Fruit fly (Drosophila melanogaster) whole organism, wandering third instar larva: Measurements from ENCODE around the gene Cdc14.

Experiments used
- Abd-B ChIP-seq: fragments of >200 bp; optimal IDR thresholded peaks from 2 replicates; lab custom pipeline; 2017; ENCODE audit warnings: missing biosample characterization, missing genetic modification characterization
- CG32264 ChIP-seq: fragments of 200-800 bp; sonication (Bioruptor generic); optimal IDR thresholded peaks from 2 replicates; lab custom pipeline; 2016; ENCODE audit warnings: missing biosample characterization, missing genetic modification characterization
- CG9705 ChIP-seq: fragments of 200-800 bp; sonication (Bioruptor generic); optimal IDR thresholded peaks from 2 replicates; lab custom pipeline; 2018; ENCODE audit warnings: missing biosample characterization, mild to moderate bottlenecking, missing genetic modification characterization
- CrebA ChIP-seq: fragments of 200-800 bp; sonication (Bioruptor generic); optimal IDR thresholded peaks from 2 replicates; lab custom pipeline; 2016; ENCODE audit warnings: missing biosample characterization, mild to moderate bottlenecking, missing genetic modification characterization, borderline replicate concordance
- Dfd ChIP-seq: fragments of >200 bp; optimal IDR thresholded peaks from 2 replicates; lab custom pipeline; 2017; ENCODE audit warnings: missing biosample characterization, missing genetic modification characterization
- Dif ChIP-seq: fragments of 200-275, 200-300 bp; sonication (Bioruptor generic); optimal IDR thresholded peaks from 2 replicates; lab custom pipeline; 2018; ENCODE audit warnings: missing biosample characterization, missing genetic modification characterization; ENCODE audit not compliant: partially characterized antibody
- GATAd ChIP-seq: sonication (Bioruptor generic); optimal IDR thresholded peaks from 2 replicates; lab custom pipeline; 2016; ENCODE audit warnings: missing biosample characterization, missing genetic modification characterization
- HLH106 ChIP-seq: fragments of 200-800 bp; optimal IDR thresholded peaks from 3 replicates; lab custom pipeline; 2019; ENCODE audit warnings: missing biosample characterization, mild to moderate bottlenecking, missing genetic modification characterization, moderate library complexity
- Hnf4 ChIP-seq: fragments of 200-800 bp; sonication (Bioruptor generic); optimal IDR thresholded peaks from 2 replicates; lab custom pipeline; 2016; ENCODE audit warnings: missing biosample characterization, mild to moderate bottlenecking, missing genetic modification characterization
- Hr78 ChIP-seq: fragments of >200 bp; optimal IDR thresholded peaks from 2 replicates; lab custom pipeline; 2017; ENCODE audit warnings: missing biosample characterization, missing genetic modification characterization
- Hr83 ChIP-seq: fragments of 200-300 bp; sonication (Bioruptor generic); optimal IDR thresholded peaks from 2 replicates; lab custom pipeline; 2016; ENCODE audit warnings: missing biosample characterization, mild to moderate bottlenecking, missing genetic modification characterization, moderate library complexity; ENCODE audit not compliant: poor library complexity, severe bottlenecking
- Jra ChIP-seq: sonication (Bioruptor generic); optimal IDR thresholded peaks from 2 replicates; lab custom pipeline; 2016; ENCODE audit warnings: missing biosample characterization, missing genetic modification characterization
- Mio ChIP-seq: sonication (Bioruptor generic); optimal IDR thresholded peaks from 2 replicates; lab custom pipeline; 2016; ENCODE audit warnings: missing biosample characterization, missing genetic modification characterization
- Myc ChIP-seq: fragments of >200 bp; optimal IDR thresholded peaks from 2 replicates; lab custom pipeline; 2017
- N ChIP-seq: fragments of >200 bp; optimal IDR thresholded peaks from 2 replicates; lab custom pipeline; 2018; ENCODE audit warnings: missing biosample characterization, missing external identifiers, missing genetic modification characterization
- OdsH ChIP-seq: fragments of 200-800 bp; sonication (Bioruptor generic); optimal IDR thresholded peaks from 2 replicates; lab custom pipeline; 2016; ENCODE audit warnings: missing biosample characterization, mild to moderate bottlenecking, missing genetic modification characterization
- Rel ChIP-seq, 2 experiments: fragments of 200-800 bp; sonication (Bioruptor generic) in 1 of 2; optimal IDR thresholded peaks; 2 replicates in 1 of 2; 3 replicates in 1 of 2; lab custom pipeline; 2016 to 2019; ENCODE audit warnings: mild to moderate bottlenecking in 2 of 2, missing biosample characterization in 2 of 2, missing genetic modification characterization in 2 of 2, moderate library complexity in 1 of 2
- Sp1 ChIP-seq: fragments of 200-800 bp; sonication (Bioruptor generic); optimal IDR thresholded peaks from 3 replicates; lab custom pipeline; 2019; ENCODE audit warnings: missing biosample characterization, mild to moderate bottlenecking, missing genetic modification characterization, moderate library complexity
- Vsx2 ChIP-seq: fragments of 200-300, 225-300 bp; sonication (Bioruptor generic); optimal IDR thresholded peaks from 2 replicates; lab custom pipeline; 2018; ENCODE audit warnings: missing biosample characterization, missing genetic modification characterization; ENCODE audit not compliant: partially characterized antibody
- br ChIP-seq: fragments of 200-800 bp; sonication (Bioruptor generic); optimal IDR thresholded peaks from 2 replicates; lab custom pipeline; 2016; ENCODE audit warnings: missing biosample characterization, missing genetic modification characterization
- brk ChIP-seq: fragments of 200-800 bp; sonication (Bioruptor generic); optimal IDR thresholded peaks from 2 replicates; lab custom pipeline; 2016; ENCODE audit warnings: missing biosample characterization, mild to moderate bottlenecking, missing genetic modification characterization
- dl ChIP-seq, 2 experiments: fragments of 175-275, 200-275 bp in 1 of 2; fragments of 200-275 bp in 1 of 2; sonication (Bioruptor generic); optimal IDR thresholded peaks; lab custom pipeline; 2018; ENCODE audit warnings: mild to moderate bottlenecking in 2 of 2, missing biosample characterization in 2 of 2, missing genetic modification characterization in 2 of 2, moderate library complexity in 2 of 2; ENCODE audit not compliant: partially characterized antibody in 2 of 2, insufficient read depth in 1 of 2
- dmrt93B ChIP-seq: fragments of 200-800 bp; sonication (Bioruptor generic); optimal IDR thresholded peaks from 2 replicates; lab custom pipeline; 2018; ENCODE audit warnings: missing biosample characterization, mild to moderate bottlenecking, missing genetic modification characterization
- dsf ChIP-seq: sonication (Bioruptor generic); optimal IDR thresholded peaks from 2 replicates; lab custom pipeline; 2016; ENCODE audit warnings: missing biosample characterization, missing genetic modification characterization, borderline replicate concordance
- ey ChIP-seq: fragments of 200-800 bp; sonication (Bioruptor generic); optimal IDR thresholded peaks from 2 replicates; lab custom pipeline; 2016; ENCODE audit warnings: missing biosample characterization, missing genetic modification characterization
- foxo ChIP-seq, 2 experiments: fragments of 200-800 bp; sonication (Bioruptor generic); optimal IDR thresholded peaks; 2 replicates in 1 of 2; 3 replicates in 1 of 2; lab custom pipeline; 2016 to 2017; ENCODE audit warnings: missing biosample characterization in 2 of 2, missing genetic modification characterization in 2 of 2
- fru ChIP-seq: fragments of 200-800 bp; sonication (Bioruptor generic); optimal IDR thresholded peaks from 3 replicates; lab custom pipeline; 2016; ENCODE audit warnings: missing biosample characterization, mild to moderate bottlenecking, missing genetic modification characterization
- h ChIP-seq: fragments of 200-800 bp; sonication (Bioruptor generic); optimal IDR thresholded peaks from 3 replicates; lab custom pipeline; 2016; ENCODE audit warnings: missing biosample characterization, mild to moderate bottlenecking, missing genetic modification characterization
- jim ChIP-seq: fragments of 175-275, 200-325 bp; sonication (Bioruptor generic); optimal IDR thresholded peaks from 2 replicates; lab custom pipeline; 2016; ENCODE audit warnings: missing biosample characterization, mild to moderate bottlenecking, missing genetic modification characterization
- lola ChIP-seq: fragments of >200 bp; optimal IDR thresholded peaks from 2 replicates; lab custom pipeline; 2017; ENCODE audit warnings: missing biosample characterization, missing genetic modification characterization
- pan ChIP-seq: fragments of >200 bp; optimal IDR thresholded peaks from 2 replicates; lab custom pipeline; 2017
- psq ChIP-seq: fragments of 200-800 bp; sonication (Bioruptor generic); optimal IDR thresholded peaks from 3 replicates; lab custom pipeline; 2017; ENCODE audit warnings: missing biosample characterization, mild to moderate bottlenecking, missing genetic modification characterization, moderate library complexity
- rgr ChIP-seq: fragments of 200-800 bp; sonication (Bioruptor generic); optimal IDR thresholded peaks from 3 replicates; lab custom pipeline; 2016; ENCODE audit warnings: missing biosample characterization, mild to moderate bottlenecking, missing genetic modification characterization
- sage ChIP-seq: fragments of 200-800 bp; sonication (Bioruptor generic); optimal IDR thresholded peaks from 2 replicates; lab custom pipeline; 2016; ENCODE audit warnings: missing biosample characterization, mild to moderate bottlenecking, missing genetic modification characterization
- sv ChIP-seq: fragments of 200-800 bp; sonication (Bioruptor generic); optimal IDR thresholded peaks from 3 replicates; lab custom pipeline; 2016; ENCODE audit warnings: missing biosample characterization, missing genetic modification characterization
- tai ChIP-seq: sonication (Bioruptor generic); optimal IDR thresholded peaks from 2 replicates; lab custom pipeline; 2016; ENCODE audit warnings: missing biosample characterization, missing genetic modification characterization
- usp ChIP-seq: fragments of >200 bp; optimal IDR thresholded peaks from 2 replicates; lab custom pipeline; 2017; ENCODE audit warnings: missing biosample characterization, missing genetic modification characterization
- woc ChIP-seq: sonication (Bioruptor generic); optimal IDR thresholded peaks from 2 replicates; lab custom pipeline; 2016; ENCODE audit warnings: missing biosample characterization, mild to moderate bottlenecking, missing genetic modification characterization

Gene Cdc14

DNA sequence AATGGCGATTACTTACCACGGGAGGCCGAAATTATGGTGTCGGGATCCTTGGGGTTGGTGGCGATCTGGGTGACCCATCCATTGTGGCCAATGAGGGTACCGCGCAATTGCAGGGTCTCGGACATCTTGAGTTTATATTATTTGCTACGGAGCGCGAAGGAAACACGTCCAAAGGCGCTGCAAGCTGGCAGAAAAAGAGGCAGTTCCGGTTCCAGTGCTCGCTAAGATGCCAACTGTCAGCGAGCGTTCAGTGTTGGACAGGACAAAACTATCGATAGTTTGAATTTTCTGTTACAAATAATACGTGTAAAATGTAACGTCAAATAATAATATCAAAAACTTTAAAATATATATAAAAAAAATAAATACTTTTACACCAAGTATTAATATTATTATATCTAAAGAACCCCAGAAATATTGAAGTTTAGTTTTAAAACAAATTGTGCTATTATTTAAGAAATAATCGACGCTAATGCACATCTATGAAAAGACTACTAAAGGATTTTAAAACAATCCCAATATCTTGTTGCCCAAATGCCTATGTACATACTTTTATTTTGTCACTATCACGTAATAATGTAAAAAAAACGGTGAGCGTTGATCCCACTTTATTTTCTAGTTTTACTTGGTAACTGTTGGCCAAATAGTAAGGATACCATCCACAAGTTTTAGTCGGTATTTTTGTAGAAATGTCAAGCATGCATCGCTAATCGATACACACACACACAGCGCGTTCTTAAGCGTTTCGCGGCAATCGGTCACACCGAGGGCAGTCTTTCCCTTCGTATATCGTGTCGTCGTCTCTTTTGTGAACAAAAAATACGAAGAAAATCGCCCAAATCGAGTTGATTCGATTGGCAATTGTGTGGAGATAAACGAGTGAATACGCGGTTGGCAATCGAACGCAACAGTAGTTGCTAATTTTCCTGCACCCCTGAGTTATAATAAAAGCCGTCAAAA, 16.8 kb upstream of the Cdc14 start, which contains the start of the genes Rack1 and mts:
Gene Rack1, minus strand, starts transcription at position 271 of the 960 bp plus-strand sequence.
Gene mts, plus strand, starts transcription at position 606 of the 960 bp plus-strand sequence.
- no peak for TF ChIP-seq N
- TF ChIP-seq tai (GFP tag; lab: Kevin White, UChicago) = no peak
- TF ChIP-seq jim (GFP tag; lab: Kevin White, UChicago) = no peak
- TF ChIP-seq Hr83 = peak; percentile 98
- TF ChIP-seq pan (lab: Kevin White, UChicago) = no peak
- no peak for TF ChIP-seq dl (GFP tag; optimal IDR thresholded peaks at IDR 0.05; lab: Kevin White, UChicago; ENCODE audit: insufficient read depth in 1 of 2, partially characterized antibody in 2 of 2)
- TF ChIP-seq h (GFP tag; lab: Kevin White, UChicago) = peak; percentile 81
- TF ChIP-seq GATAd (GFP tag; lab: Kevin White, UChicago) = no peak
- TF ChIP-seq brk (GFP tag; lab: Kevin White, UChicago) = peak; percentile 67
- TF ChIP-seq Rel (GFP tag; optimal IDR thresholded peaks at IDR 0.05; lab: Kevin White, UChicago) = no peak
- peak; percentile 62 for TF ChIP-seq Rel (tag; optimal IDR thresholded peaks at IDR 0.05; lab: Kevin White, UChicago)
- no peak for TF ChIP-seq Abd-B (GFP tag; lab: Kevin White, UChicago)
- peak; percentile 79 for TF ChIP-seq HLH106
- peak; percentile 89 for TF ChIP-seq Hnf4 (GFP tag; lab: Kevin White, UChicago)
- TF ChIP-seq Dif (GFP tag; lab: Kevin White, UChicago) = peak; percentile 68
- TF ChIP-seq CG9705 (GFP tag; lab: Kevin White, UChicago) = peak; percentile 83
- TF ChIP-seq OdsH (GFP tag; lab: Kevin White, UChicago) = peak; percentile 72
- TF ChIP-seq Hr78 (GFP tag; lab: Kevin White, UChicago) = no peak
- peak; percentile 50 for TF ChIP-seq Myc (lab: Kevin White, UChicago)
- peak; percentile 80 for TF ChIP-seq br
- TF ChIP-seq ey (GFP tag; lab: Kevin White, UChicago) = peak; percentile 38
- peak; percentile 61 for TF ChIP-seq psq (GFP tag; lab: Kevin White, UChicago)
- TF ChIP-seq sv (GFP tag; lab: Kevin White, UChicago) = peak; percentile 71
- TF ChIP-seq Mio (GFP tag; lab: Kevin White, UChicago) = peak; percentile 74
- peak; percentile 29 for TF ChIP-seq dsf (GFP tag; lab: Kevin White, UChicago)
- peak; percentile 71 for TF ChIP-seq sage (GFP tag; lab: Kevin White, UChicago)
- peak; percentile 26 for TF ChIP-seq CG32264
- no peak for TF ChIP-seq lola (GFP tag; lab: Kevin White, UChicago)
- no peak for TF ChIP-seq Dfd (GFP tag; lab: Kevin White, UChicago)
- TF ChIP-seq fru = peak; percentile 67
- TF ChIP-seq Vsx2 (GFP tag; lab: Kevin White, UChicago) = no peak
- peak; percentile 34 for TF ChIP-seq woc
- peak; percentile 83 for TF ChIP-seq dmrt93B (GFP tag; lab: Kevin White, UChicago)
- TF ChIP-seq CrebA (GFP tag; lab: Kevin White, UChicago) = no peak
- TF ChIP-seq usp (GFP tag; lab: Kevin White, UChicago) = no peak
- TF ChIP-seq rgr (GFP tag; lab: Kevin White, UChicago) = peak; percentile 92
- TF ChIP-seq foxo (GFP tag; optimal IDR thresholded peaks at IDR 0.05; lab: Kevin White, UChicago) = peak in 1 of 2 experiments; percentile 65
- peak; percentile 79 for TF ChIP-seq Jra
- peak; percentile 85 for TF ChIP-seq Sp1 (GFP tag; lab: Kevin White, UChicago)
